Fruit fly (Drosophila melanogaster) whole organism, wandering third instar larva: ENCODE measurements around the gene Rpn3.

Source experiments
- GATAd ChIP-seq: sonication (Bioruptor generic); optimal IDR thresholded peaks from 2 replicates; lab custom pipeline; 2016; ENCODE audit warnings: missing biosample characterization, missing genetic modification characterization
- Hr78 ChIP-seq: fragments of >200 bp; optimal IDR thresholded peaks from 2 replicates; lab custom pipeline; 2017; ENCODE audit warnings: missing biosample characterization, missing genetic modification characterization
- Vsx2 ChIP-seq: fragments of 200-300, 225-300 bp; sonication (Bioruptor generic); optimal IDR thresholded peaks from 2 replicates; lab custom pipeline; 2018; ENCODE audit warnings: missing biosample characterization, missing genetic modification characterization; ENCODE audit not compliant: partially characterized antibody
- dsf ChIP-seq: sonication (Bioruptor generic); optimal IDR thresholded peaks from 2 replicates; lab custom pipeline; 2016; ENCODE audit warnings: missing biosample characterization, missing genetic modification characterization, borderline replicate concordance
- lola ChIP-seq: fragments of >200 bp; optimal IDR thresholded peaks from 2 replicates; lab custom pipeline; 2017; ENCODE audit warnings: missing biosample characterization, missing genetic modification characterization
- sage ChIP-seq: fragments of 200-800 bp; sonication (Bioruptor generic); optimal IDR thresholded peaks from 2 replicates; lab custom pipeline; 2016; ENCODE audit warnings: missing biosample characterization, mild to moderate bottlenecking, missing genetic modification characterization
- usp ChIP-seq: fragments of >200 bp; optimal IDR thresholded peaks from 2 replicates; lab custom pipeline; 2017; ENCODE audit warnings: missing biosample characterization, missing genetic modification characterization

DNA sequence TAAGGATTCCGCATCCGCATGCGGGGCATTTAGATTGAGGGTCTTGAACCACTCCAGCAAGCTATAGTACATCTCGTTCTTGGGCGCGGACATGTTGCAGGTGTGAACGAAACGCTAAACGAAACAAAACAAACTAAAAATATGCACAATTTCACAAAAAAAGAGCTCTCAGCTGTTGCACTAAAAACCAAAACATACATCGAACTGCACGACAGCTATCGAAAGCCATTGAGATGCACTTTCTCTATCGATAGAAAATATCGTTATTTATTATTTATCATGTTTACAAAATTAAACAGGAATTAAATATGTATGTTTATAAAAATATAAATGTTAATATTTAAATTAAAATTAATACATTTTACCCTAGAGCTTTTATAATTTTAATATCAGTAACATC is 18.3 kb upstream of the Rpn3 start, which contains the start of gene hook:
- TF ChIP-seq sage (peak; percentile 23), dsf (GFP tag; lab: Kevin White, UChicago) (no peak), Hr78 (GFP tag; lab: Kevin White, UChicago) (no peak), GATAd (no peak), Vsx2 (GFP tag; lab: Kevin White, UChicago) (no peak), usp (no peak), lola (no peak)
